Fruit fly (Drosophila melanogaster) Kc167 (cell line): ENCODE measurements around the gene Mat89Ba.

Source experiments
- Sin3A ChIP-seq: fragments of >200 bp; optimal IDR thresholded peaks from 2 replicates; lab custom pipeline; 2018; ENCODE audit warnings: missing external identifiers
- h ChIP-seq: fragments of >200 bp; optimal IDR thresholded peaks from 3 replicates; lab custom pipeline; 2018; ENCODE audit warnings: missing external identifiers
- psq ChIP-seq: fragments of >200 bp; optimal IDR thresholded peaks from 2 replicates; lab custom pipeline; 2017; ENCODE audit warnings: missing external identifiers

DNA sequence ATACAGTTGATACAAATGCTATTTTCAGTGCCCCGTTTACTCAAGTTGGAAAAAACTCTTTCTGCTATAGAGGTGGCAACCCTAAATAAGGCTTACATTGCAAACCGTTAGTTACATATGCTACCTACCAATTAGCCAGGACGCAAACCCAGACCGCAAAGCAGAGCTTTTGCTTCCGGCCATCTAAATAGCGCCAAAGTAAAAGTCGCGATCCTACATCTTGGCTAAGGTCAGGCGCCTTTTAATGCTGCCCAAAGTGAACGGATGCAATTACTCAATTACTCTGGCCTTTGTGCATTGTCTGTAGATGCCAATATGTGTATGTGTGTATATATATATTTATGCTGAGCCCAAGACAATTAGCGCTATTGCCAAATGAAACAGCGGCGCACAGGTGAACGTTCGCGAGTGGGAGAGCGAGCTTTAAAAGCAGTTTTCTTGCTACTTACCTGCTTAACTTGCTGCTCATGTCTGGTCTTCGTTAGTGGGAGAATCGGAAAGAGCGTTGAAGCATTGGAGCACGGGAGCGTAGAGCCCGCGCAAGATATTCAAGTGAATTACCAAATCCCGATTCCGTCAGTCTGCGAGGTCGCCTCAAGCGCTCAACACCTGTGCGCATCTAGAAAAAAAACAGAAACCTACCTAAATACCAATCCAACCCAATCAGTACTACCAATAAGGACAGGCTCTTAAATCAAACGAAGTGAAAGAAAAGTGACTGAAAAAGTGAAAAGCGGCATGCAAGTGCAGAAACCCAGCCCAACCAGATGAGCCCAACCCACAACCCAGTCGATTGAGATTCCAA is 33.2 kb upstream of the Mat89Ba start, which contains the start of gene Zip89B:
- TF ChIP-seq Sin3A (lab: Kevin White, UChicago), result no peak
- no peak for TF ChIP-seq h (lab: Kevin White, UChicago)
- TF ChIP-seq psq (lab: Kevin White, UChicago), result no peak
